Worm (Caenorhabditis elegans) whole organism, dauer: ENCODE results near the gene npr-22.

Experiments used
- unc-62 ChIP-seq: sonication (generic microtip); optimal IDR thresholded peaks from 2 replicates; lab custom pipeline; 2017; ENCODE audit warnings: missing biosample characterization, missing genetic modification reagents, missing genetic modification characterization

Gene npr-22

ce11 chrIV:8532796-8533195 is 26.4 kb upstream of the npr-22 start:
- no peak for TF ChIP-seq unc-62 (GFP tag; lab: Kevin White, UChicago)

ce11 chrIV:8534189-8534588 is 25.0 kb upstream of the npr-22 start:
- TF ChIP-seq unc-62 (GFP tag; lab: Kevin White, UChicago), result no peak

- TF ChIP-seq unc-62 (GFP tag; lab: Kevin White, UChicago), result no peak
These were observed 24.2 kb upstream of the npr-22 start for ce11 chrIV:8534997-8535414.

- no peak for TF ChIP-seq unc-62 (GFP tag; lab: Kevin White, UChicago)
These were observed 23.3 kb upstream of the npr-22 start for ce11 chrIV:8535946-8536345.

ce11 chrIV:8538011-8538658 is 21.1 kb upstream of the npr-22 start:
- no peak for TF ChIP-seq unc-62 (GFP tag; lab: Kevin White, UChicago)

ce11 chrIV:8538659-8539173 is 20.5 kb upstream of the npr-22 start, which contains the start of gene hyl-1:
Gene hyl-1 (plus strand): TSS chrIV:8539123.
- TF ChIP-seq unc-62 (GFP tag; lab: Kevin White, UChicago), result no peak

- no peak for TF ChIP-seq unc-62 (GFP tag; lab: Kevin White, UChicago)
These were observed 19.6 kb upstream of the npr-22 start for ce11 chrIV:8539645-8540044.

ce11 chrIV:8540268-8540667 is 19.0 kb upstream of the npr-22 start:
- TF ChIP-seq unc-62 (GFP tag; lab: Kevin White, UChicago), result no peak

ce11 chrIV:8542272-8542671 is 17.0 kb upstream of the npr-22 start:
- no peak for TF ChIP-seq unc-62 (GFP tag; lab: Kevin White, UChicago)

- TF ChIP-seq unc-62 (GFP tag; lab: Kevin White, UChicago), result no peak
These were observed 11.0 kb downstream of the npr-22 start, which contains the start of gene Y59H11AM.4 for ce11 chrIV:8570253-8570652. Gene Y59H11AM.4 (minus strand): TSS chrIV:8570353.

ce11 chrIV:8570719-8571118 is 11.5 kb downstream of the npr-22 start:
- no peak for TF ChIP-seq unc-62 (GFP tag; lab: Kevin White, UChicago)

ce11 chrIV:8571138-8571537 is 11.9 kb downstream of the npr-22 start, which contains the start of gene Y59H11AM.1:
Gene Y59H11AM.1 (plus strand): TSS chrIV:8571438.
- no peak for TF ChIP-seq unc-62 (GFP tag; lab: Kevin White, UChicago)

ce11 chrIV:8585076-8586033 is 26.1 kb downstream of the npr-22 start, which contains the start of gene catp-7:
Gene catp-7 (plus strand): TSS chrIV:8585983.
- no peak for TF ChIP-seq unc-62 (GFP tag; lab: Kevin White, UChicago)

ce11 chrIV:8587057-8587456 is 27.8 kb downstream of the npr-22 start:
- no peak for TF ChIP-seq unc-62 (GFP tag; lab: Kevin White, UChicago)

ce11 chrIV:8587605-8588004 is 28.4 kb downstream of the npr-22 start:
- TF ChIP-seq unc-62 (GFP tag; lab: Kevin White, UChicago), result no peak

ce11 chrIV:8595317-8595716 is 36.1 kb downstream of the npr-22 start, which contains the start of gene Y59H11AR.3:
Gene Y59H11AR.3 (minus strand): TSS chrIV:8595417.
- TF ChIP-seq unc-62 (GFP tag; lab: Kevin White, UChicago), result no peak
